Fruit fly (Drosophila melanogaster) whole organism, embryonic: ENCODE data around the gene p115.

Experiments
- Atf-2 ChIP-seq: fragments of 200-800 bp; sonication (Bioruptor generic); optimal IDR thresholded peaks from 2 replicates; lab custom pipeline; 2016; ENCODE audit warnings: missing biosample characterization, missing genetic modification characterization
- CG10431 ChIP-seq: fragments of 200-800 bp; sonication (Bioruptor generic); optimal IDR thresholded peaks from 3 replicates; lab custom pipeline; 2018; ENCODE audit warnings: missing biosample characterization, mild to moderate bottlenecking, missing genetic modification characterization
- CG11456 ChIP-seq: fragments of 200-800 bp; sonication (Bioruptor generic); IDR thresholded peaks from 3 replicates; pipeline ENCODE4 v1.3.6; 2022; ENCODE audit warnings: missing biosample characterization, missing genetic modification characterization
- CG11504 ChIP-seq: fragments of 200-800 bp; sonication (Bioruptor generic); optimal IDR thresholded peaks from 3 replicates; lab custom pipeline; 2019; ENCODE audit warnings: missing biosample characterization, mild to moderate bottlenecking, missing genetic modification characterization, moderate library complexity
- CG13123 ChIP-seq: fragments of 200-800 bp; sonication (Bioruptor generic); optimal IDR thresholded peaks from 2 replicates; lab custom pipeline; 2016; ENCODE audit warnings: missing biosample characterization, missing genetic modification characterization
- CG15269 ChIP-seq: fragments of 200-800 bp; sonication (Bioruptor generic); optimal IDR thresholded peaks from 2 replicates; lab custom pipeline; 2018; ENCODE audit warnings: missing biosample characterization, mild to moderate bottlenecking, missing genetic modification characterization, moderate library complexity
- CG16815 ChIP-seq: fragments of 200-800 bp; sonication (Bioruptor generic); optimal IDR thresholded peaks from 3 replicates; lab custom pipeline; 2017; ENCODE audit warnings: missing biosample characterization, mild to moderate bottlenecking, missing genetic modification characterization
- CG17912 ChIP-seq: fragments of 200-800 bp; sonication (Bioruptor generic); optimal IDR thresholded peaks from 2 replicates; lab custom pipeline; 2018; ENCODE audit warnings: missing biosample characterization, mild to moderate bottlenecking, missing genetic modification characterization
- CG2116 ChIP-seq: fragments of 200-800 bp; sonication (Bioruptor generic); optimal IDR thresholded peaks from 3 replicates; lab custom pipeline; 2018; ENCODE audit warnings: missing biosample characterization, mild to moderate bottlenecking, missing genetic modification characterization
- CG2875 ChIP-seq: fragments of 200-800 bp; sonication (Bioruptor generic); optimal IDR thresholded peaks from 2 replicates; lab custom pipeline; 2017; ENCODE audit warnings: missing biosample characterization, mild to moderate bottlenecking, missing genetic modification characterization, missing genetic modification reagents
- CG34376 ChIP-seq: fragments of 200-800 bp; sonication (Bioruptor generic); optimal IDR thresholded peaks from 2 replicates; lab custom pipeline; 2018; ENCODE audit warnings: missing biosample characterization, mild to moderate bottlenecking, missing genetic modification characterization
- CG6765 ChIP-seq: fragments of 200-800 bp; sonication (Bioruptor generic); optimal IDR thresholded peaks from 3 replicates; lab custom pipeline; 2017; ENCODE audit warnings: missing biosample characterization, mild to moderate bottlenecking, missing genetic modification characterization
- CG8281 ChIP-seq: fragments of 200-800 bp; sonication (Bioruptor generic); optimal IDR thresholded peaks from 2 replicates; lab custom pipeline; 2018; ENCODE audit warnings: missing biosample characterization, mild to moderate bottlenecking, missing genetic modification characterization, moderate library complexity
- CG8944 ChIP-seq: fragments of 200-800 bp; sonication (Bioruptor generic); optimal IDR thresholded peaks from 3 replicates; lab custom pipeline; 2016; ENCODE audit warnings: missing biosample characterization, missing genetic modification characterization
- CG9727 ChIP-seq: fragments of 200-800 bp; sonication (Bioruptor generic); optimal IDR thresholded peaks from 3 replicates; lab custom pipeline; 2017; ENCODE audit warnings: missing biosample characterization, mild to moderate bottlenecking, missing genetic modification characterization
- Dip2 ChIP-seq: fragments of 200-800 bp; sonication (Bioruptor generic); IDR thresholded peaks from 2 replicates; pipeline ENCODE4 v1.3.6; 2022; ENCODE audit warnings: missing biosample characterization, missing genetic modification characterization
- Doc3 ChIP-seq: fragments of 200-800 bp; sonication (Bioruptor generic); IDR thresholded peaks from 3 replicates; pipeline ENCODE4 v1.3.6; 2022; ENCODE audit warnings: missing biosample characterization, missing genetic modification characterization; ENCODE audit not compliant: partially characterized antibody
- HHEX ChIP-seq: fragments of 200-800 bp; sonication (Bioruptor generic); optimal IDR thresholded peaks from 3 replicates; lab custom pipeline; 2017; ENCODE audit warnings: missing biosample characterization, mild to moderate bottlenecking, missing genetic modification characterization, missing genetic modification reagents
- MBD-R2 ChIP-seq: fragments of 200-800 bp; sonication (Bioruptor generic); IDR thresholded peaks from 2 replicates; pipeline ENCODE4 v1.3.6; 2022; ENCODE audit warnings: missing biosample characterization, missing genetic modification characterization
- Neu2 ChIP-seq: fragments of 200-800 bp; sonication (Bioruptor generic); optimal IDR thresholded peaks from 3 replicates; lab custom pipeline; 2016; ENCODE audit warnings: missing biosample characterization, missing genetic modification characterization, borderline replicate concordance
- Nf-YC ChIP-seq: fragments of 200-800 bp; optimal IDR thresholded peaks from 3 replicates; lab custom pipeline; 2019; ENCODE audit warnings: missing biosample characterization, mild to moderate bottlenecking, missing genetic modification characterization, moderate library complexity
- Opbp ChIP-seq: fragments of 200-800 bp; sonication (Bioruptor generic); IDR thresholded peaks from 3 replicates; pipeline ENCODE4 v1.3.6; 2022; ENCODE audit warnings: missing biosample characterization, missing genetic modification characterization; ENCODE audit not compliant: partially characterized antibody
- PHDP ChIP-seq: fragments of 200-800 bp; sonication (Bioruptor generic); optimal IDR thresholded peaks from 3 replicates; lab custom pipeline; 2018; ENCODE audit warnings: missing biosample characterization, mild to moderate bottlenecking, missing genetic modification characterization, moderate library complexity
- Six4 ChIP-seq: fragments of 200-800 bp; sonication (Bioruptor generic); optimal IDR thresholded peaks from 2 replicates; lab custom pipeline; 2016; ENCODE audit warnings: missing biosample characterization, missing genetic modification characterization
- Sox102F ChIP-seq: fragments of 200-800 bp; sonication (Bioruptor generic); optimal IDR thresholded peaks from 2 replicates; lab custom pipeline; 2018; ENCODE audit warnings: missing biosample characterization, mild to moderate bottlenecking, missing genetic modification characterization, moderate library complexity
- Usf ChIP-seq: fragments of 200-800 bp; sonication (Bioruptor generic); optimal IDR thresholded peaks from 2 replicates; lab custom pipeline; 2017; ENCODE audit warnings: missing genotype, missing biosample characterization, missing genetic modification characterization
- az2 ChIP-seq: fragments of 200-800 bp; sonication (Bioruptor generic); optimal IDR thresholded peaks from 3 replicates; lab custom pipeline; 2016; ENCODE audit warnings: missing biosample characterization, missing genetic modification characterization
- bab2 ChIP-seq: fragments of 200-800 bp; sonication (Bioruptor generic); optimal IDR thresholded peaks from 2 replicates; lab custom pipeline; 2016; ENCODE audit warnings: missing biosample characterization, missing genetic modification characterization
- croc ChIP-seq: fragments of 200-800 bp; sonication (Bioruptor generic); conservative IDR thresholded peaks from 3 replicates; pipeline ENCODE4 v1.3.6; 2022; ENCODE audit warnings: missing biosample characterization, missing genetic modification characterization
- crp ChIP-seq, 2 experiments: fragments of 200-800 bp; sonication (Bioruptor generic); optimal IDR thresholded peaks; 2 replicates in 1 of 2; 3 replicates in 1 of 2; lab custom pipeline; 2017; ENCODE audit warnings: missing biosample characterization in 2 of 2, missing genetic modification characterization in 2 of 2, mild to moderate bottlenecking in 1 of 2, moderate library complexity in 1 of 2
- da ChIP-seq: fragments of 200-800 bp; sonication (Bioruptor generic); optimal IDR thresholded peaks from 2 replicates; lab custom pipeline; 2016; ENCODE audit warnings: missing biosample characterization, missing genetic modification characterization
- dpn ChIP-seq, 2 experiments: fragments of 200-800 bp; sonication (Bioruptor generic); optimal IDR thresholded peaks; 3 replicates each; lab custom pipeline; 2016; ENCODE audit warnings: missing biosample characterization in 2 of 2, missing genetic modification characterization in 2 of 2
- eyg ChIP-seq: fragments of 200-800 bp; sonication (Bioruptor generic); optimal IDR thresholded peaks from 3 replicates; lab custom pipeline; 2016; ENCODE audit warnings: missing biosample characterization, missing genetic modification characterization
- inv ChIP-seq: fragments of 200-800 bp; sonication (Bioruptor generic); IDR thresholded peaks from 2 replicates; pipeline ENCODE4 v1.3.6; 2022; ENCODE audit warnings: missing biosample characterization, missing genetic modification characterization; ENCODE audit not compliant: partially characterized antibody
- luna ChIP-seq: fragments of 200-800 bp; sonication (Bioruptor generic); optimal IDR thresholded peaks from 2 replicates; lab custom pipeline; 2016; ENCODE audit warnings: missing biosample characterization, missing genetic modification characterization
- nau ChIP-seq: fragments of 200-800 bp; sonication (Bioruptor generic); optimal IDR thresholded peaks from 3 replicates; lab custom pipeline; 2017; ENCODE audit warnings: missing biosample characterization, mild to moderate bottlenecking, missing genetic modification characterization, missing genetic modification reagents
- prd ChIP-seq, 3 experiments: fragments of >200 bp in 2 of 3; fragments of 200-800 bp in 1 of 3; sonication (Bioruptor generic) in 1 of 3; optimal IDR thresholded peaks in 2 of 3; IDR thresholded peaks in 1 of 3; 2 replicates in 2 of 3; 3 replicates in 1 of 3; pipeline versions ENCODE4 v1.3.6 to Lab custom; 2017 to 2022; ENCODE audit warnings: missing biosample characterization in 1 of 3, missing genetic modification characterization in 1 of 3
- sc ChIP-seq, 3 experiments: fragments of >200 bp in 2 of 3; fragments of 200-800 bp in 1 of 3; sonication (Bioruptor generic) in 1 of 3; optimal IDR thresholded peaks; 2 replicates in 2 of 3; 3 replicates in 1 of 3; lab custom pipeline; 2017; ENCODE audit warnings: mild to moderate bottlenecking in 1 of 3, missing biosample characterization in 1 of 3, missing genetic modification characterization in 1 of 3, missing genetic modification reagents in 1 of 3
- sd ChIP-seq: fragments of 200-800 bp; sonication (Bioruptor generic); optimal IDR thresholded peaks from 3 replicates; lab custom pipeline; 2018; ENCODE audit warnings: missing biosample characterization, mild to moderate bottlenecking, missing genetic modification characterization, moderate library complexity
- seq ChIP-seq: fragments of 200-800 bp; sonication (Bioruptor generic); IDR thresholded peaks from 2 replicates; pipeline ENCODE4 v1.3.6; 2022; ENCODE audit warnings: missing biosample characterization, missing genetic modification characterization
- stwl ChIP-seq: fragments of 200-800 bp; sonication (Bioruptor generic); optimal IDR thresholded peaks from 3 replicates; lab custom pipeline; 2018; ENCODE audit warnings: missing biosample characterization, mild to moderate bottlenecking, missing genetic modification characterization, moderate library complexity
- tll ChIP-seq, 2 experiments: fragments of 200-800 bp in 1 of 2; fragments of >200 bp in 1 of 2; sonication (Bioruptor generic) in 1 of 2; optimal IDR thresholded peaks; 2 replicates each; lab custom pipeline; 2017 to 2019; ENCODE audit warnings: missing biosample characterization in 2 of 2, missing genetic modification characterization in 2 of 2, mild to moderate bottlenecking in 1 of 2, moderate library complexity in 1 of 2
- toy ChIP-seq: fragments of 200-800 bp; sonication (Bioruptor generic); IDR thresholded peaks from 2 replicates; pipeline ENCODE4 v1.3.6; 2022; ENCODE audit warnings: missing biosample characterization, missing genetic modification characterization
- ttk ChIP-seq: fragments of 200-800 bp; sonication (Bioruptor generic); IDR thresholded peaks from 2 replicates; pipeline ENCODE4 v2.1.2; 2022; ENCODE audit warnings: missing biosample characterization, missing genetic modification characterization
- tup ChIP-seq: fragments of 200-800 bp; sonication (Bioruptor generic); optimal IDR thresholded peaks from 2 replicates; lab custom pipeline; 2016; ENCODE audit warnings: missing biosample characterization, mild to moderate bottlenecking, missing genetic modification characterization, moderate library complexity
- twi ChIP-seq: fragments of 200-800 bp; optimal IDR thresholded peaks from 2 replicates; lab custom pipeline; 2019; ENCODE audit warnings: missing biosample characterization, mild to moderate bottlenecking, missing genetic modification characterization, moderate library complexity

The p115 gene

DNA sequence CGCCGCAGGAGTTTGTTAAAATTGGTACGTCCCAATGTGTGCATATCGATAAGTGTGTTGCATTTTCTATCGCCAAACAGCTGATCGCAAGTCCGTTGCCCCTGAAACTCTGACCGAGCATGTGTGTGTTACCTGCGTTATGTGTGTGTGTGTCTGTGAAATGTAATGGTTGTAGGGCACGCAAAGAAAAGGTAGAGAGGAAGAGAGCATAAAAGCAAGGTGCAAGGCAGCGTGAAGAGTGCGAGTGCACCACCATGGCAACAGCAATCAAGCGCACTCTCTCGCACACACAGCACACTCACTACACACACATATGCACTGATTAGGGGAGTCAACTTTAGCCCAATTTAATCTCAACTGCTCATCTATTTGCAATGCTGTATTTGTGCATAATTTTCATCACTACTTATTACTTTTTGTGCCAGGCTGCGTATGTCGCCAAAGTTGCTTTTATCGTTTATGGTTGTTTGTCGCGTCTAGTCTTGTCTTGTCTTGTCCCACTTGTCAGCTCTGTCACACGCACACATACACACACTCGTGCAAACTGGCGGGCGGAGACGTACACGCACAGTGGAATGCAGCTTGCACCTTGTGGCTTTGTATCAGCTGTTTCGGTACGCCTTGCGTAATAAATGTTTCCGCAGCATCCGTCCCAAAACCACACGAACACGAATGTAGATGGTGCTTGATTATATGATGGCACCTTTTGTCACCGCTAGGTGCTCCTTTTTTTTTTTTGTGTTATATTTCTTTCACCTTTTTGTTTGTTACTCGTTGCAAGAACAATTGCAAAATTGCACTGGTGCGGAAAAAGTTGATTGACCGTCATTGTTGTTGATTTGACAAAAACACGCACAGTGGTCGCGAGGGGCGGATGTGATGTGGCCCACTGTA is 44.0 kb downstream of the p115 start (continued):
- TF ChIP-seq croc (peak; percentile 86), Usf (GFP tag; lab: Kevin White, UChicago) (peak; percentile 68), sd (tag; lab: Kevin White, UChicago) (peak; percentile 23), MBD-R2 (GFP tag; lab: Robert Waterston, UW) (no peak), inv (no peak), seq (peak; percentile 57), crp (GFP tag; optimal IDR thresholded peaks at IDR 0.05; lab: Kevin White, UChicago) (peak; percentile 58 to 79), prd (optimal IDR thresholded peaks at IDR 0.05; lab: Kevin White, UChicago) (no peak), prd (GFP tag; IDR thresholded peaks at IDR 0.05; lab: Robert Waterston, UW) (no peak; the same call in none of the 3 replicates), CG9727 (GFP tag; lab: Kevin White, UChicago) (peak; percentile 89), Sox102F (peak; percentile 87), CG8944 (GFP tag; lab: Kevin White, UChicago) (peak; percentile 88), PHDP (tag; lab: Kevin White, UChicago) (peak; percentile 72), toy (no peak), eyg (GFP tag; lab: Kevin White, UChicago) (peak; percentile 71), Dip2 (GFP tag; lab: Robert Waterston, UW) (no peak), CG11504 (tag; lab: Kevin White, UChicago) (peak; percentile 89), stwl (tag; lab: Kevin White, UChicago) (no peak), Neu2 (GFP tag; lab: Kevin White, UChicago) (peak; percentile 11), ttk (GFP tag; lab: Robert Waterston, UW) (peak; percentile 80), CG16815 (peak; percentile 87), CG10431 (peak; percentile 86), HHEX (peak; percentile 62), Doc3 (GFP tag; lab: Robert Waterston, UW) (no peak), da (peak; percentile 88), bab2 (GFP tag; lab: Kevin White, UChicago) (peak; percentile 79), luna (GFP tag; lab: Kevin White, UChicago) (no peak), tup (GFP tag; lab: Kevin White, UChicago) (no peak), CG6765 (GFP tag; lab: Kevin White, UChicago) (no peak), CG13123 (peak; percentile 23), sc (optimal IDR thresholded peaks at IDR 0.05; lab: Kevin White, UChicago) (no peak), sc (GFP tag; optimal IDR thresholded peaks at IDR 0.05; lab: Kevin White, UChicago) (peak; percentile 88), CG2116 (GFP tag; lab: Kevin White, UChicago) (peak; percentile 39), CG15269 (tag; lab: Kevin White, UChicago) (peak; percentile 76), twi (tag; lab: Kevin White, UChicago) (peak; percentile 56), az2 (peak; percentile 70), Atf-2 (peak; percentile 85), CG17912 (GFP tag; lab: Kevin White, UChicago) (peak; percentile 48), CG34376 (no peak), CG8281 (peak; percentile 65), nau (GFP tag; lab: Kevin White, UChicago) (peak; percentile 77), CG2875 (GFP tag; lab: Kevin White, UChicago) (peak; percentile 74), dpn (GFP tag; optimal IDR thresholded peaks at IDR 0.05; lab: Kevin White, UChicago) (peak; percentile 73 to 77), tll (GFP tag; optimal IDR thresholded peaks at IDR 0.05; lab: Kevin White, UChicago) (peak; percentile 63 to 74), Nf-YC (peak; percentile 62), Opbp (0 out of 3 replicates have a peak, but pooled peaks have one; percentile 6), CG11456 (GFP tag; lab: Robert Waterston, UW) (peak; percentile 33; the same call in 1 of the 3 replicates), Six4 (peak; percentile 77)
